Fruit fly (Drosophila melanogaster) whole organism, embryonic: ENCODE results near the gene obst-B.
A peak's percentile ranks its signal among the peaks of the same experiment; 100 is the strongest.

Source experiments
- Adf1 ChIP-seq: fragments of 200-800 bp; sonication (Bioruptor generic); IDR thresholded peaks from 2 replicates; pipeline ENCODE4 v1.3.6; 2022; ENCODE audit warnings: missing biosample characterization, missing genetic modification characterization
- BEAF-32 ChIP-seq: fragments of 200-800 bp; sonication (Bioruptor generic); optimal IDR thresholded peaks from 3 replicates; lab custom pipeline; 2017; ENCODE audit warnings: missing biosample characterization, missing genetic modification characterization, mild to moderate bottlenecking, moderate library complexity, missing genetic modification reagents
- CG10267 ChIP-seq: fragments of 200-800 bp; sonication (Bioruptor generic); optimal IDR thresholded peaks from 2 replicates; lab custom pipeline; 2018; ENCODE audit warnings: missing biosample characterization, mild to moderate bottlenecking, missing genetic modification characterization, moderate library complexity
- CG10274 ChIP-seq: fragments of 200-800 bp; sonication (Bioruptor generic); optimal IDR thresholded peaks from 3 replicates; lab custom pipeline; 2017; ENCODE audit warnings: missing biosample characterization, mild to moderate bottlenecking, missing genetic modification characterization
- CG11398 ChIP-seq: fragments of 200-800 bp; sonication (Bioruptor generic); optimal IDR thresholded peaks from 2 replicates; lab custom pipeline; 2016; ENCODE audit warnings: missing biosample characterization, missing genetic modification characterization
- CG12391 ChIP-seq: fragments of 200-800 bp; sonication (Bioruptor generic); optimal IDR thresholded peaks from 3 replicates; lab custom pipeline; 2018; ENCODE audit warnings: missing biosample characterization, mild to moderate bottlenecking, missing genetic modification characterization, moderate library complexity
- CG15011 ChIP-seq: fragments of 200-800 bp; sonication (Bioruptor generic); optimal IDR thresholded peaks from 3 replicates; lab custom pipeline; 2018; ENCODE audit warnings: missing biosample characterization, mild to moderate bottlenecking, missing genetic modification characterization
- CG15479 ChIP-seq: fragments of 200-800 bp; sonication (Bioruptor generic); optimal IDR thresholded peaks from 3 replicates; lab custom pipeline; 2019; ENCODE audit warnings: missing biosample characterization, mild to moderate bottlenecking, missing genetic modification characterization, moderate library complexity
- CG15514 ChIP-seq: fragments of 200-800 bp; sonication (Bioruptor generic); optimal IDR thresholded peaks from 3 replicates; lab custom pipeline; 2017; ENCODE audit warnings: missing biosample characterization, missing genetic modification characterization, mild to moderate bottlenecking, moderate library complexity, missing genetic modification reagents
- CG17912 ChIP-seq: fragments of 200-800 bp; sonication (Bioruptor generic); optimal IDR thresholded peaks from 2 replicates; lab custom pipeline; 2018; ENCODE audit warnings: missing biosample characterization, mild to moderate bottlenecking, missing genetic modification characterization
- CG1832 ChIP-seq: fragments of 200-800 bp; sonication (Bioruptor generic); optimal IDR thresholded peaks from 2 replicates; lab custom pipeline; 2017; ENCODE audit warnings: missing biosample characterization, mild to moderate bottlenecking, missing genetic modification characterization, inconsistent platforms
- CG2129 ChIP-seq: fragments of 200-800 bp; sonication (Bioruptor generic); IDR thresholded peaks from 2 replicates; pipeline ENCODE4 v1.3.6; 2022; ENCODE audit warnings: missing biosample characterization, missing genetic modification characterization; ENCODE audit not compliant: partially characterized antibody
- CG34224 ChIP-seq: fragments of 200-800 bp; sonication (Bioruptor generic); IDR thresholded peaks from 3 replicates; pipeline ENCODE4 v1.3.6; 2022; ENCODE audit warnings: missing biosample characterization, missing genetic modification characterization; ENCODE audit not compliant: partially characterized antibody
- CG4282 ChIP-seq: fragments of 200-800 bp; sonication (Bioruptor generic); optimal IDR thresholded peaks from 2 replicates; lab custom pipeline; 2016; ENCODE audit warnings: missing biosample characterization, missing genetic modification characterization
- CG4617 ChIP-seq: fragments of 200-800 bp; sonication (Bioruptor generic); optimal IDR thresholded peaks from 3 replicates; lab custom pipeline; 2016; ENCODE audit warnings: missing biosample characterization, missing genetic modification characterization, borderline replicate concordance
- CG4854 ChIP-seq: fragments of 200-800 bp; sonication (Bioruptor generic); optimal IDR thresholded peaks from 2 replicates; lab custom pipeline; 2016; ENCODE audit warnings: missing biosample characterization, missing genetic modification characterization, inconsistent platforms
- Dll ChIP-seq: fragments of 200-800 bp; sonication (Bioruptor generic); IDR thresholded peaks from 4 replicates; pipeline ENCODE4 v1.3.6; 2022; ENCODE audit warnings: missing biosample characterization, missing genetic modification characterization; ENCODE audit not compliant: partially characterized antibody
- E2f2 ChIP-seq: fragments of 200-800 bp; sonication (Bioruptor generic); IDR thresholded peaks from 2 replicates; pipeline ENCODE4 v1.3.6; 2022; ENCODE audit warnings: missing biosample characterization, missing genetic modification characterization
- Hey ChIP-seq: fragments of 200-800 bp; sonication (Bioruptor generic); optimal IDR thresholded peaks from 3 replicates; lab custom pipeline; 2018; ENCODE audit warnings: missing biosample characterization, mild to moderate bottlenecking, missing genetic modification characterization
- Hr51 ChIP-seq, 2 experiments: fragments of 200-800 bp; sonication (Bioruptor generic); optimal IDR thresholded peaks; 2 replicates in 1 of 2; 3 replicates in 1 of 2; lab custom pipeline; 2016 to 2018; ENCODE audit warnings: missing biosample characterization in 2 of 2, missing genetic modification characterization in 2 of 2, mild to moderate bottlenecking in 1 of 2, moderate library complexity in 1 of 2
- Jarid2 ChIP-seq: fragments of 200-800 bp; sonication (Bioruptor generic); optimal IDR thresholded peaks from 3 replicates; lab custom pipeline; 2017; ENCODE audit warnings: mild to moderate bottlenecking, missing biosample characterization, missing genetic modification reagents, missing genetic modification characterization
- MBD-R2 ChIP-seq: fragments of 200-800 bp; sonication (Bioruptor generic); IDR thresholded peaks from 2 replicates; pipeline ENCODE4 v1.3.6; 2022; ENCODE audit warnings: missing biosample characterization, missing genetic modification characterization
- Nf-YB ChIP-seq: fragments of 200-800 bp; sonication (Bioruptor generic); optimal IDR thresholded peaks from 3 replicates; lab custom pipeline; 2019; ENCODE audit warnings: missing biosample characterization, mild to moderate bottlenecking, missing genetic modification characterization, moderate library complexity
- Oaz ChIP-seq: fragments of 200-800 bp; sonication (Bioruptor generic); IDR thresholded peaks from 2 replicates; pipeline ENCODE4 v1.3.6; 2022; ENCODE audit warnings: missing biosample characterization, missing genetic modification characterization
- Six4 ChIP-seq: fragments of 200-800 bp; sonication (Bioruptor generic); optimal IDR thresholded peaks from 2 replicates; lab custom pipeline; 2016; ENCODE audit warnings: missing biosample characterization, missing genetic modification characterization
- Usf ChIP-seq: fragments of 200-800 bp; sonication (Bioruptor generic); optimal IDR thresholded peaks from 2 replicates; lab custom pipeline; 2017; ENCODE audit warnings: missing genotype, missing biosample characterization, missing genetic modification characterization
- Vsx1 ChIP-seq: fragments of 200-800 bp; sonication (Bioruptor generic); optimal IDR thresholded peaks from 2 replicates; lab custom pipeline; 2017; ENCODE audit warnings: missing biosample characterization, mild to moderate bottlenecking, missing genetic modification characterization, missing genetic modification reagents
- Xbp1 ChIP-seq: fragments of 200-800 bp; sonication (Bioruptor generic); optimal IDR thresholded peaks from 3 replicates; lab custom pipeline; 2016; ENCODE audit warnings: missing biosample characterization, mild to moderate bottlenecking, missing genetic modification characterization
- Xrp1 ChIP-seq: fragments of 200-800 bp; sonication (Bioruptor generic); IDR thresholded peaks from 2 replicates; pipeline ENCODE4 v1.3.6; 2022; ENCODE audit warnings: missing biosample characterization, missing genetic modification characterization
- ase ChIP-seq: fragments of 200-800 bp; sonication (Bioruptor generic); IDR thresholded peaks from 3 replicates; pipeline ENCODE4 v1.3.6; 2022; ENCODE audit warnings: missing biosample characterization, missing genetic modification characterization
- cad ChIP-seq: fragments of >200 bp; optimal IDR thresholded peaks from 2 replicates; lab custom pipeline; 2017; ENCODE audit warnings: missing biosample characterization, missing genetic modification characterization
- ftz-f1 ChIP-seq: fragments of 200-800 bp; sonication (Bioruptor generic); optimal IDR thresholded peaks from 2 replicates; lab custom pipeline; 2016; ENCODE audit warnings: missing biosample characterization, missing genetic modification characterization
- gcm2 ChIP-seq: fragments of 200-800 bp; sonication (Bioruptor generic); optimal IDR thresholded peaks from 2 replicates; lab custom pipeline; 2016; ENCODE audit warnings: missing biosample characterization, missing genetic modification characterization
- grau ChIP-seq: fragments of 200-800 bp; optimal IDR thresholded peaks from 3 replicates; lab custom pipeline; 2019; ENCODE audit warnings: missing biosample characterization, mild to moderate bottlenecking, missing genetic modification characterization, moderate library complexity
- gsb-n ChIP-seq: fragments of 200-800 bp; sonication (Bioruptor generic); optimal IDR thresholded peaks from 3 replicates; lab custom pipeline; 2018; ENCODE audit warnings: missing biosample characterization, mild to moderate bottlenecking, missing genetic modification characterization
- h ChIP-seq: fragments of >200 bp; optimal IDR thresholded peaks from 2 replicates; lab custom pipeline; 2017
- hbn ChIP-seq: fragments of 200-800 bp; sonication (Bioruptor generic); IDR thresholded peaks from 2 replicates; pipeline ENCODE4 v1.3.6; 2022; ENCODE audit warnings: missing biosample characterization, missing genetic modification characterization; ENCODE audit not compliant: partially characterized antibody
- jumu ChIP-seq: fragments of 200-800 bp; sonication (Bioruptor generic); optimal IDR thresholded peaks from 3 replicates; lab custom pipeline; 2016; ENCODE audit warnings: missing biosample characterization, missing genetic modification characterization
- klu ChIP-seq: fragments of 200-800 bp; sonication (Bioruptor generic); IDR thresholded peaks from 2 replicates; pipeline ENCODE4 v1.3.6; 2022; ENCODE audit warnings: missing biosample characterization, missing genetic modification characterization
- kni ChIP-seq: fragments of 200-800 bp; sonication (Bioruptor generic); optimal IDR thresholded peaks from 3 replicates; lab custom pipeline; 2017; ENCODE audit warnings: mild to moderate bottlenecking, missing biosample characterization, missing genetic modification reagents, missing genetic modification characterization
- lilli ChIP-seq: fragments of 200-800 bp; sonication (Bioruptor generic); optimal IDR thresholded peaks from 3 replicates; lab custom pipeline; 2016; ENCODE audit warnings: missing biosample characterization, missing genetic modification characterization
- lov ChIP-seq, 2 experiments: fragments of 200-800 bp in 1 of 2; fragments of >200 bp in 1 of 2; sonication (Bioruptor generic) in 1 of 2; IDR thresholded peaks in 1 of 2; optimal IDR thresholded peaks in 1 of 2; 2 replicates in 1 of 2; 3 replicates in 1 of 2; pipeline versions ENCODE4 v1.3.6 to Lab custom; 2017 to 2022; ENCODE audit warnings: missing biosample characterization in 1 of 2, missing genetic modification characterization in 1 of 2
- sna ChIP-seq: fragments of 200-800 bp; sonication (Bioruptor generic); IDR thresholded peaks from 2 replicates; pipeline ENCODE4 v1.3.6; 2022; ENCODE audit warnings: missing biosample characterization, missing genetic modification characterization; ENCODE audit not compliant: partially characterized antibody
- sqz ChIP-seq: fragments of 200-800 bp; sonication (Bioruptor generic); optimal IDR thresholded peaks from 3 replicates; lab custom pipeline; 2018; ENCODE audit warnings: missing biosample characterization, mild to moderate bottlenecking, missing genetic modification characterization
- tio ChIP-seq: fragments of 200-800 bp; sonication (Bioruptor generic); optimal IDR thresholded peaks from 2 replicates; lab custom pipeline; 2017; ENCODE audit warnings: missing biosample characterization, missing genetic modification characterization, inconsistent platforms
- wdn ChIP-seq: fragments of 200-800 bp; sonication (Bioruptor generic); IDR thresholded peaks from 2 replicates; pipeline ENCODE4 v1.3.6; 2022; ENCODE audit warnings: missing biosample characterization, missing genetic modification characterization
- yki ChIP-seq: fragments of >200 bp; optimal IDR thresholded peaks from 3 replicates; lab custom pipeline; 2018
- z ChIP-seq: fragments of 200-800 bp; sonication (Bioruptor generic); IDR thresholded peaks from 3 replicates; pipeline ENCODE4 v1.3.6; 2022; ENCODE audit warnings: missing biosample characterization, missing genetic modification characterization
- zen ChIP-seq: fragments of 200-800 bp; sonication (Bioruptor generic); optimal IDR thresholded peaks from 3 replicates; lab custom pipeline; 2018; ENCODE audit warnings: missing biosample characterization, mild to moderate bottlenecking, missing genetic modification characterization, moderate library complexity
- zfh2 ChIP-seq: fragments of 200-800 bp; sonication (Bioruptor generic); optimal IDR thresholded peaks from 2 replicates; lab custom pipeline; 2016; ENCODE audit warnings: missing biosample characterization, missing genetic modification characterization

The obst-B gene

DNA sequence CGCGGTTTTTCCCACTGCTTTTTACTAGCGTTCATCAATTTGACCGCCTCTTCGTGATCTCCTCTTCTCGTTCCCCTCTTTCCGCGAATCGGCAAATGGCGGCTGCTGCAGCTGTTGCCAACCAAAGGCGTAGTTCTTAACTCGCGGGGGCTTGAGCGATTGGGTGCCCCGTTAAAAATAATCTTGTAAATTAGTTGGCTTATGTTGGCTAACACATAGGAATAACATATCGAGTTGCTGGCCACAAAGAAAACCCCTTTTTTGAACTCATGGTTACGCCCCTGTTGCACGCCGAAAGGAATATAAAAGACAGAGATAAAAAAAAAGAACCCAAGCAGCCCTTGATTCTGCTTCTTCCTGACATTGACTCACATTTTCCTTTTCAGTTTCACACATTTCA lies 24.7 kb downstream of the obst-B start (continued):
- TF ChIP-seq Vsx1 (GFP tag; lab: Kevin White, UChicago) (no peak), zfh2 (GFP tag; lab: Kevin White, UChicago) (no peak), z (GFP tag; lab: Robert Waterston, UW) (no peak), Xbp1 (GFP tag; lab: Kevin White, UChicago) (peak; percentile 76), tio (peak; percentile 49), CG4282 (GFP tag; lab: Kevin White, UChicago) (peak; percentile 13), MBD-R2 (GFP tag; lab: Robert Waterston, UW) (peak; percentile 32; the same call in 1 of the 2 replicates), Usf (GFP tag; lab: Kevin White, UChicago) (peak; percentile 56), CG15479 (no peak), CG4854 (peak; percentile 17), lilli (GFP tag; lab: Kevin White, UChicago) (peak; percentile 62), CG10267 (peak; percentile 64), yki (lab: Kevin White, UChicago) (no peak), Xrp1 (GFP tag; lab: Robert Waterston, UW) (peak; percentile 96), Dll (GFP tag; lab: Robert Waterston, UW) (no peak), Jarid2 (no peak), E2f2 (GFP tag; lab: Robert Waterston, UW) (no peak), lov (optimal IDR thresholded peaks at IDR 0.05; lab: Kevin White, UChicago) (no peak), lov (GFP tag; IDR thresholded peaks at IDR 0.05; lab: Robert Waterston, UW) (peak; percentile 94), zen (tag; lab: Kevin White, UChicago) (peak; percentile 56), Hey (tag; lab: Kevin White, UChicago) (no peak), CG12391 (tag; lab: Kevin White, UChicago) (peak; percentile 58), CG17912 (GFP tag; lab: Kevin White, UChicago) (no peak), wdn (0 out of 2 replicates have a peak, but pooled peaks have one; percentile 34), klu (peak; percentile 54; the same call in 1 of the 2 replicates), Hr51 (GFP tag; optimal IDR thresholded peaks at IDR 0.05; lab: Kevin White, UChicago) (peak; percentile 14 to 56), ase (GFP tag; lab: Robert Waterston, UW) (peak; percentile 81), grau (tag; lab: Kevin White, UChicago) (peak; percentile 51), gcm2 (GFP tag; lab: Kevin White, UChicago) (no peak), h (lab: Kevin White, UChicago) (no peak), CG2129 (GFP tag; lab: Robert Waterston, UW) (no peak), CG11398 (peak; percentile 25), Adf1 (GFP tag; lab: Robert Waterston, UW) (no peak), Six4 (peak; percentile 69), CG10274 (GFP tag; lab: Kevin White, UChicago) (no peak), CG4617 (GFP tag; lab: Kevin White, UChicago) (peak; percentile 21), BEAF-32 (GFP tag; lab: Kevin White, UChicago) (no peak), Oaz (GFP tag; lab: Robert Waterston, UW) (no peak; the same call in 1 of the 2 replicates), ftz-f1 (GFP tag; lab: Kevin White, UChicago) (no peak), sna (GFP tag; lab: Robert Waterston, UW) (no peak), CG34224 (GFP tag; lab: Robert Waterston, UW) (no peak), CG15514 (GFP tag; lab: Kevin White, UChicago) (no peak), gsb-n (peak; percentile 67), jumu (GFP tag; lab: Kevin White, UChicago) (peak; percentile 81), kni (GFP tag; lab: Kevin White, UChicago) (no peak), CG1832 (GFP tag; lab: Kevin White, UChicago) (no peak), cad (GFP tag; lab: Kevin White, UChicago) (no peak), Nf-YB (no peak), hbn (GFP tag; lab: Robert Waterston, UW) (no peak), CG15011 (GFP tag; lab: Kevin White, UChicago) (no peak), sqz (GFP tag; lab: Kevin White, UChicago) (peak; percentile 59)
